Fruit fly (Drosophila melanogaster): Measurements from ENCODE around the gene CG9427.

Gene CG9427

dm6 chr3R:9618331-9618730 lies 8.4 kb downstream of the CG9427 start (continued):
- peak; percentile 66 for TF ChIP-seq Abd-B (GFP tag; optimal IDR thresholded peaks at IDR 0.05)
- peak; percentile 44; the same call in 1 of the 2 replicates for TF ChIP-seq Doc2 (GFP tag; IDR thresholded peaks at IDR 0.05)
- TF ChIP-seq CG1792 (GFP tag; optimal IDR thresholded peaks at IDR 0.05): peak; percentile 51
- TF ChIP-seq E2f2 (GFP tag; IDR thresholded peaks at IDR 0.05): peak; percentile 46; the same call in 1 of the 2 replicates
- TF ChIP-seq tna (GFP tag; IDR thresholded peaks at IDR 0.05; ENCODE audit: partially characterized antibody): no peak
- peak; percentile 77 for TF ChIP-seq Ada2b (GFP tag; IDR thresholded peaks at IDR 0.05)
- TF ChIP-seq ftz-f1 (GFP tag; optimal IDR thresholded peaks at IDR 0.05): no peak
- TF ChIP-seq Neu2 (GFP tag; optimal IDR thresholded peaks at IDR 0.05; ENCODE audit: borderline replicate concordance): peak; percentile 24
- peak; percentile 65; the same call in 2 of the 3 replicates for TF ChIP-seq Aef1 (GFP tag; IDR thresholded peaks at IDR 0.05)
- TF ChIP-seq Xbp1 (GFP tag; optimal IDR thresholded peaks at IDR 0.05): peak; percentile 82
- TF ChIP-seq CG1233 (GFP tag; optimal IDR thresholded peaks at IDR 0.05): peak; percentile 66
- peak; percentile 42 for TF ChIP-seq pb (GFP tag; optimal IDR thresholded peaks at IDR 0.05)
- peak; percentile 20 for TF ChIP-seq sd (tag; optimal IDR thresholded peaks at IDR 0.05)
- peak; percentile 50 for TF ChIP-seq gt (GFP tag; IDR thresholded peaks at IDR 0.05)
- TF ChIP-seq HLH54F (GFP tag; optimal IDR thresholded peaks at IDR 0.05): peak; percentile 19
- no peak for TF ChIP-seq Poxn (GFP tag; IDR thresholded peaks at IDR 0.05)
- no peak for TF ChIP-seq BEAF-32 (GFP tag; optimal IDR thresholded peaks at IDR 0.05)
- TF ChIP-seq vnd (GFP tag; IDR thresholded peaks at IDR 0.05; ENCODE audit: partially characterized antibody): no peak
- no peak for TF ChIP-seq ash1 (GFP tag; optimal IDR thresholded peaks at IDR 0.05)
- peak; percentile 70 for TF ChIP-seq CG9609 (GFP tag; optimal IDR thresholded peaks at IDR 0.05)
- peak; percentile 82 for TF ChIP-seq dmrt99B (tag; optimal IDR thresholded peaks at IDR 0.05)
- peak; percentile 34 for TF ChIP-seq cwo (GFP tag; optimal IDR thresholded peaks at IDR 0.05)
- TF ChIP-seq ara (GFP tag; IDR thresholded peaks at IDR 0.05): peak; percentile 79
- TF ChIP-seq crol (GFP tag; IDR thresholded peaks at IDR 0.05): peak; percentile 32; the same call in 1 of the 2 replicates
- TF ChIP-seq CG8765 (GFP tag; IDR thresholded peaks at IDR 0.05): 0 out of 2 replicates have a peak, but pooled peaks have one; percentile 52
- peak; percentile 83 for TF ChIP-seq Ptx1 (GFP tag; IDR thresholded peaks at IDR 0.05)
- TF ChIP-seq dan (GFP tag; IDR thresholded peaks at IDR 0.05): no peak
- peak; percentile 38 for TF ChIP-seq btn (GFP tag; optimal IDR thresholded peaks at IDR 0.05)
- peak; percentile 69 for TF ChIP-seq Chrac-16 (GFP tag; optimal IDR thresholded peaks at IDR 0.05)
- peak; percentile 67 to 76 for TF ChIP-seq dpn (GFP tag; optimal IDR thresholded peaks at IDR 0.05)
- peak; percentile 44 for TF ChIP-seq CG2120 (GFP tag; optimal IDR thresholded peaks at IDR 0.05)
- TF ChIP-seq cas (GFP tag; IDR thresholded peaks at IDR 0.05): 0 out of 2 replicates have a peak, but pooled peaks have one; percentile 24
- no peak for TF ChIP-seq psq (GFP tag; optimal IDR thresholded peaks at IDR 0.05)
- peak; percentile 72 for TF ChIP-seq CG12391 (tag; optimal IDR thresholded peaks at IDR 0.05)
- TF ChIP-seq CG9817 (tag; optimal IDR thresholded peaks at IDR 0.05): peak; percentile 63
- peak; percentile 52; the same call in 1 of the 3 replicates for TF ChIP-seq CG11093 (GFP tag; IDR thresholded peaks at IDR 0.05)
- peak; percentile 80 for TF ChIP-seq esg (GFP tag; conservative IDR thresholded peaks at IDR 0.05)
- TF ChIP-seq Dref (GFP tag; IDR thresholded peaks at IDR 0.05): no peak
- TF ChIP-seq jumu (GFP tag; optimal IDR thresholded peaks at IDR 0.05): peak; percentile 68
- TF ChIP-seq CG13624 (GFP tag; optimal IDR thresholded peaks at IDR 0.05): peak; percentile 58
- TF ChIP-seq Fer2 (tag; optimal IDR thresholded peaks at IDR 0.05): peak; percentile 26
- TF ChIP-seq Mes4 (GFP tag; optimal IDR thresholded peaks at IDR 0.05): peak; percentile 65
- TF ChIP-seq CG8944 (GFP tag; optimal IDR thresholded peaks at IDR 0.05): peak; percentile 44
- peak; percentile 16 for TF ChIP-seq Nf-YC (tag; optimal IDR thresholded peaks at IDR 0.05)
- no peak for TF ChIP-seq ERR (GFP tag; optimal IDR thresholded peaks at IDR 0.05)
- TF ChIP-seq CG31224 (GFP tag; IDR thresholded peaks at IDR 0.05): 0 out of 2 replicates have a peak, but pooled peaks have one; percentile 15
- peak; percentile 79 for TF ChIP-seq dysf (GFP tag; IDR thresholded peaks at IDR 0.05)
- peak; percentile 51 for TF ChIP-seq wek (GFP tag; optimal IDR thresholded peaks at IDR 0.05)
- peak; percentile 23 for TF ChIP-seq trh (GFP tag; optimal IDR thresholded peaks at IDR 0.05)
- TF ChIP-seq nom (GFP tag; optimal IDR thresholded peaks at IDR 0.05): no peak
- TF ChIP-seq twi (tag; optimal IDR thresholded peaks at IDR 0.05): peak; percentile 17

Measured in whole organism, embryonic.